Worm (Caenorhabditis elegans) whole organism, late embryonic: Measurements from ENCODE around the gene ZK154.4.

Experiments
- C08G9.2 ChIP-seq: sonication (generic microtip); optimal IDR thresholded peaks from 2 replicates; lab custom pipeline; 2016; ENCODE audit warnings: mild to moderate bottlenecking, missing genetic modification characterization, moderate library complexity, missing compliant biosample characterization
- C38D4.7 ChIP-seq: fragments of 200-800 bp; sonication (Bioruptor generic); optimal IDR thresholded peaks from 2 replicates; lab custom pipeline; 2018; ENCODE audit warnings: mild to moderate bottlenecking, missing genetic modification characterization, moderate library complexity, missing compliant biosample characterization
- F13H6.1 ChIP-seq: sonication (generic microtip); optimal IDR thresholded peaks from 2 replicates; lab custom pipeline; 2016; ENCODE audit warnings: missing genetic modification characterization, missing compliant biosample characterization
- K02D7.2 ChIP-seq: sonication (generic microtip); optimal IDR thresholded peaks from 2 replicates; lab custom pipeline; 2017; ENCODE audit warnings: mild to moderate bottlenecking, missing genetic modification characterization, missing compliant biosample characterization
- K09A11.1 ChIP-seq: sonication (generic microtip); optimal IDR thresholded peaks from 2 replicates; lab custom pipeline; 2017; ENCODE audit warnings: antibody characterized with exemption, mild to moderate bottlenecking, missing genetic modification characterization, missing compliant biosample characterization; ENCODE audit not compliant: insufficient read depth
- T23F11.4 ChIP-seq: fragments of 200-800 bp; sonication (Bioruptor generic); optimal IDR thresholded peaks from 2 replicates; lab custom pipeline; 2018; ENCODE audit warnings: mild to moderate bottlenecking, missing genetic modification characterization, missing compliant biosample characterization
- Y22D7AL.16 ChIP-seq: sonication (generic microtip); optimal IDR thresholded peaks from 2 replicates; lab custom pipeline; 2016; ENCODE audit warnings: missing genetic modification characterization, missing compliant biosample characterization
- ceh-14 ChIP-seq: sonication (generic microtip); optimal IDR thresholded peaks from 2 replicates; lab custom pipeline; 2016; ENCODE audit warnings: missing genotype, missing genetic modification characterization, missing compliant biosample characterization
- ceh-19 ChIP-seq: fragments of 200-800 bp; sonication (Bioruptor generic); optimal IDR thresholded peaks from 2 replicates; lab custom pipeline; 2018; ENCODE audit warnings: mild to moderate bottlenecking, missing genetic modification characterization, missing compliant biosample characterization
- ceh-2 ChIP-seq: sonication (generic microtip); optimal IDR thresholded peaks from 2 replicates; lab custom pipeline; 2016; ENCODE audit warnings: missing genotype, missing genetic modification characterization, missing compliant biosample characterization
- ceh-22 ChIP-seq: sonication (generic microtip); optimal IDR thresholded peaks from 2 replicates; lab custom pipeline; 2017; ENCODE audit warnings: missing biosample characterization, missing genetic modification characterization
- ceh-24 ChIP-seq: sonication (generic microtip); optimal IDR thresholded peaks from 2 replicates; lab custom pipeline; 2016; ENCODE audit warnings: mild to moderate bottlenecking, missing genetic modification characterization, missing compliant biosample characterization
- ceh-30 ChIP-seq: fragments of 150-350 bp; optimal IDR thresholded peaks from 2 replicates; lab custom pipeline; 2014; ENCODE audit warnings: missing biosample characterization, missing genetic modification characterization
- ceh-31 ChIP-seq: sonication (generic microtip); optimal IDR thresholded peaks from 2 replicates; lab custom pipeline; 2016; ENCODE audit warnings: missing genetic modification characterization, missing compliant biosample characterization
- ceh-6 ChIP-seq: fragments of 200-800 bp; sonication (Bioruptor generic); optimal IDR thresholded peaks from 2 replicates; lab custom pipeline; 2018; ENCODE audit warnings: mild to moderate bottlenecking, missing genetic modification characterization, missing compliant biosample characterization
- che-1 ChIP-seq: sonication (generic microtip); optimal IDR thresholded peaks from 2 replicates; lab custom pipeline; 2016; ENCODE audit warnings: mild to moderate bottlenecking, missing genetic modification characterization, missing compliant biosample characterization
- elt-2 ChIP-seq: sonication (generic microtip); optimal IDR thresholded peaks from 2 replicates; lab custom pipeline; 2016; ENCODE audit warnings: missing genetic modification reagents, missing genetic modification characterization, missing compliant biosample characterization
- elt-4 ChIP-seq: sonication (generic microtip); optimal IDR thresholded peaks from 2 replicates; lab custom pipeline; 2016; ENCODE audit warnings: missing genetic modification characterization, missing compliant biosample characterization
- ets-4 ChIP-seq: sonication (generic microtip); optimal IDR thresholded peaks from 2 replicates; lab custom pipeline; 2016; ENCODE audit warnings: missing genetic modification characterization, missing compliant biosample characterization
- eyg-1 ChIP-seq: sonication (generic microtip); optimal IDR thresholded peaks from 2 replicates; lab custom pipeline; 2016; ENCODE audit warnings: missing genotype, missing genetic modification characterization, missing compliant biosample characterization
- fax-1 ChIP-seq: sonication (generic microtip); optimal IDR thresholded peaks from 2 replicates; lab custom pipeline; 2016; ENCODE audit warnings: missing genotype, missing genetic modification characterization, missing compliant biosample characterization
- fkh-10 ChIP-seq: fragments of 150-350 bp; optimal IDR thresholded peaks from 2 replicates; lab custom pipeline; 2014; ENCODE audit warnings: missing biosample characterization, missing genetic modification reagents, missing genetic modification characterization
- fkh-6 ChIP-seq: sonication (generic microtip); optimal IDR thresholded peaks from 2 replicates; lab custom pipeline; 2016; ENCODE audit warnings: missing genetic modification characterization, missing compliant biosample characterization
- hlh-8 ChIP-seq: sonication (generic microtip); optimal IDR thresholded peaks from 2 replicates; lab custom pipeline; 2016; ENCODE audit warnings: missing genotype, missing genetic modification characterization, missing compliant biosample characterization
- lim-6 ChIP-seq: sonication (generic microtip); optimal IDR thresholded peaks from 2 replicates; lab custom pipeline; 2016; ENCODE audit warnings: missing genetic modification characterization, missing compliant biosample characterization
- lin-11 ChIP-seq: fragments of 200-800 bp; sonication (Bioruptor generic); optimal IDR thresholded peaks from 2 replicates; lab custom pipeline; 2018; ENCODE audit warnings: mild to moderate bottlenecking, missing genetic modification characterization, missing compliant biosample characterization
- nfya-1 ChIP-seq: sonication (generic microtip); optimal IDR thresholded peaks from 2 replicates; lab custom pipeline; 2017; ENCODE audit warnings: missing genetic modification characterization, mild to moderate bottlenecking, missing compliant biosample characterization, antibody characterized with exemption, moderate library complexity
- nhr-11 ChIP-seq: fragments of 150-350 bp; optimal IDR thresholded peaks from 2 replicates; lab custom pipeline; 2014; ENCODE audit warnings: missing biosample characterization, missing genetic modification characterization
- nhr-232 ChIP-seq: sonication (generic microtip); optimal IDR thresholded peaks from 2 replicates; lab custom pipeline; 2016; ENCODE audit warnings: missing genetic modification characterization, missing compliant biosample characterization
- odd-2 ChIP-seq: sonication (generic microtip); optimal IDR thresholded peaks from 2 replicates; lab custom pipeline; 2017; ENCODE audit warnings: antibody characterized with exemption, mild to moderate bottlenecking, missing genetic modification characterization, missing compliant biosample characterization
- pag-3 ChIP-seq: sonication (generic microtip); optimal IDR thresholded peaks from 2 replicates; lab custom pipeline; 2016; ENCODE audit warnings: missing compliant biosample characterization, missing genetic modification characterization, borderline replicate concordance
- pha-2 ChIP-seq: sonication (generic microtip); optimal IDR thresholded peaks from 2 replicates; lab custom pipeline; 2017; ENCODE audit warnings: mild to moderate bottlenecking, missing genetic modification characterization, missing compliant biosample characterization
- pqm-1 ChIP-seq: sonication (generic microtip); optimal IDR thresholded peaks from 2 replicates; lab custom pipeline; 2016; ENCODE audit warnings: missing genetic modification characterization, missing compliant biosample characterization
- pros-1 ChIP-seq: fragments of 150-350 bp; optimal IDR thresholded peaks from 2 replicates; lab custom pipeline; 2014; ENCODE audit warnings: missing biosample characterization, missing genetic modification reagents, missing genetic modification characterization
- ref-2 ChIP-seq: sonication (generic microtip); optimal IDR thresholded peaks from 2 replicates; lab custom pipeline; 2016; ENCODE audit warnings: missing genetic modification characterization, missing compliant biosample characterization
- rnt-1 ChIP-seq: sonication (generic microtip); optimal IDR thresholded peaks from 2 replicates; lab custom pipeline; 2016; ENCODE audit warnings: missing genetic modification characterization, missing compliant biosample characterization
- sdc-2 ChIP-seq: sonication (generic microtip); optimal IDR thresholded peaks from 2 replicates; lab custom pipeline; 2016; ENCODE audit warnings: missing genotype, missing genetic modification characterization, missing compliant biosample characterization
- syd-9 ChIP-seq: sonication (generic microtip); optimal IDR thresholded peaks from 2 replicates; lab custom pipeline; 2016; ENCODE audit warnings: mild to moderate bottlenecking, missing genetic modification characterization, moderate library complexity, missing compliant biosample characterization
- tbx-2 ChIP-seq: sonication (generic microtip); optimal IDR thresholded peaks from 2 replicates; lab custom pipeline; 2016; ENCODE audit warnings: missing genetic modification characterization, missing compliant biosample characterization
- tbx-7 ChIP-seq: sonication (generic microtip); optimal IDR thresholded peaks from 2 replicates; lab custom pipeline; 2016; ENCODE audit warnings: missing genotype, missing genetic modification characterization, missing compliant biosample characterization
- unc-42 ChIP-seq: sonication (generic microtip); optimal IDR thresholded peaks from 2 replicates; lab custom pipeline; 2016; ENCODE audit warnings: missing genotype, missing genetic modification characterization, missing compliant biosample characterization
- unc-86 ChIP-seq: sonication (generic microtip); optimal IDR thresholded peaks from 2 replicates; lab custom pipeline; 2016; ENCODE audit warnings: missing genetic modification characterization, missing compliant biosample characterization
- zip-5 ChIP-seq: sonication (generic microtip); optimal IDR thresholded peaks from 2 replicates; lab custom pipeline; 2016; ENCODE audit warnings: missing genetic modification characterization, missing compliant biosample characterization
- ztf-16 ChIP-seq: sonication (generic microtip); optimal IDR thresholded peaks from 2 replicates; lab custom pipeline; 2017; ENCODE audit warnings: missing genetic modification characterization, missing compliant biosample characterization

The ZK154.4 gene

DNA sequence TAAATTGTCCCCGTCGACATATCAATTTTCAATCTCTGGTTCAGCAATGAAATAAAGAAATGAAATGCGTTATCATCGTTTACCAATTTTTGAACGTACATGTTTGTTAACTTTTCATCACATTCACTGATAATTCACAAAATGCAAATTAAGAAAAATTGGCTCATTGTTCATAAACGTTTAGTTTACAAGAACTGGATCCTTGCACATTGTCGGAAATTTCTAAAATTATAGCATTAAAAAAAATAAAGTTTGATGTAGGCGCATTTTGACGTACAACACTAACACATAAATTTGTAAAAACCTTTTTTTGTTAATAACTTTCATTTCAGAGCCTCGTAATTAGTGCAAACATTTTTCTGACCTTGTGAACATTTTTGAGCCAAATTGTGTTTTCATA, 17.5 kb upstream of the ZK154.4 start, which contains the start of gene gpx-7:
gpx-7 (minus strand) TSS at position 101 of the 400 bp plus-strand sequence.
- TF ChIP-seq ceh-30 (tag; lab: Kevin White, UChicago) (no peak), nfya-1 (tag; lab: Kevin White, UChicago) (no peak), K02D7.2 (tag; lab: Kevin White, UChicago) (no peak), fkh-6 (tag; lab: Kevin White, UChicago) (no peak), pros-1 (tag; lab: Kevin White, UChicago) (no peak), pqm-1 (tag; lab: Kevin White, UChicago) (no peak), unc-86 (no peak), pha-2 (no peak), unc-42 (tag; lab: Kevin White, UChicago) (no peak), tbx-7 (tag; lab: Kevin White, UChicago) (no peak), eyg-1 (tag; lab: Kevin White, UChicago) (no peak)

DNA sequence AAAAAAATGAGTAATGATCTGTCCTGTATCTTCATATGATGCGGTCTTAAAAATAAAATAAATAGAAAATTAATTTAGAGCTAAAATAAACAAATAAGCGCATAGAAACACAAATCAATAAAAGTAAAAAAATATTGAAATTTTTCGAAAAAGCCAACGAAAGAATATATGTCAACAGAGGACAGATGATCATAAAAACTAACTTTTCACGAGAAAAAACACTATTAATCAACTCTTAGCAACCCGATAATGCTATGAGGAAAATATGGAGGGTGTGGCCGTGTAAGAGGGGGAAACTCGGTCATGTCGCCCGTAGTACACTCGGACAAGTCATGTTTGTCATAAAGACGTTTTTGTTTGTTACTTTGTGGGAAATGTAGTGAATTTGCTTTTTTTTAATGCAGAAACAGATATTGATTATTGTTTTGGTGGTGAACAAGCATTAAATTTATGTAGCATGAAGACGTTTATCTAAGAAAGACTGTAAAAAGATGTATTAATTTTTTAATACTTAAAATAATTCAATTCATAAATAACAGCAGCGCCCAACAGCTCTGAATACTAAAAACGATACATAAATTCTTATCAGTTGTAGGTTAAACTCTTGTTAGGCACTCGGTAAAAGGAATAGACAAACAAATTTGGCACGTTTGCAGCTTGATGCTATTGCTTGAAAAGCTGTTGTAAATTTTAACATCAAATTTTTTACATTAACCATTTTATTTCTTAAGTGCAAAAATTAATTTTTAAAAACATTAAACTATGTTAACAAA, 16.2 kb upstream of the ZK154.4 start, which contains the start of gene adm-4:
adm-4 (minus strand) TSS at position 51 of the 773 bp plus-strand sequence.
- TF ChIP-seq ceh-22 (no peak), rnt-1 (peak; percentile 23), odd-2 (tag; lab: Kevin White, UChicago) (no peak), tbx-7 (tag; lab: Kevin White, UChicago) (peak; percentile 66), F13H6.1 (tag; lab: Kevin White, UChicago) (no peak), ref-2 (tag; lab: Kevin White, UChicago) (peak; percentile 50), unc-42 (tag; lab: Kevin White, UChicago) (peak; percentile 21), lim-6 (tag; lab: Kevin White, UChicago) (peak; percentile 24), ceh-2 (tag; lab: Kevin White, UChicago) (peak; percentile 79), nhr-11 (tag; lab: Kevin White, UChicago) (no peak), zip-5 (tag; lab: Kevin White, UChicago) (peak; percentile 62), K09A11.1 (tag; lab: Kevin White, UChicago) (no peak), ceh-31 (peak; percentile 86), nfya-1 (tag; lab: Kevin White, UChicago) (no peak), hlh-8 (peak; percentile 48), elt-4 (no peak), elt-2 (peak; percentile 49), T23F11.4 (GFP tag; lab: Kevin White, UChicago) (no peak), eyg-1 (tag; lab: Kevin White, UChicago) (no peak), C08G9.2 (tag; lab: Kevin White, UChicago) (peak; percentile 88), lin-11 (no peak), ets-4 (tag; lab: Kevin White, UChicago) (peak; percentile 79), fax-1 (tag; lab: Kevin White, UChicago) (peak; percentile 16), tbx-2 (peak; percentile 85)

ce11 chrX:7794306-7794743, 12.1 kb upstream of the ZK154.4 start:
- TF ChIP-seq ref-2 (tag; lab: Kevin White, UChicago) (peak; percentile 32), C08G9.2 (tag; lab: Kevin White, UChicago) (no peak), fkh-10 (GFP tag; lab: Kevin White, UChicago) (no peak), sdc-2 (tag; lab: Kevin White, UChicago) (no peak), syd-9 (tag; lab: Kevin White, UChicago) (no peak), ceh-24 (tag; lab: Kevin White, UChicago) (no peak), nhr-232 (tag; lab: Kevin White, UChicago) (peak; percentile 12), K02D7.2 (tag; lab: Kevin White, UChicago) (peak; percentile 45), Y22D7AL.16 (tag; lab: Kevin White, UChicago) (peak; percentile 23), C38D4.7 (GFP tag; lab: Kevin White, UChicago) (peak; percentile 30), tbx-7 (tag; lab: Kevin White, UChicago) (no peak), rnt-1 (no peak), unc-86 (no peak), che-1 (peak; percentile 38), hlh-8 (no peak), lin-11 (peak; percentile 39), ceh-14 (tag; lab: Kevin White, UChicago) (no peak), T23F11.4 (GFP tag; lab: Kevin White, UChicago) (no peak), ceh-2 (tag; lab: Kevin White, UChicago) (peak; percentile 15), ceh-6 (GFP tag; lab: Kevin White, UChicago) (peak; percentile 59), ztf-16 (tag; lab: Kevin White, UChicago) (peak; percentile 7), zip-5 (tag; lab: Kevin White, UChicago) (peak; percentile 6), pag-3 (tag; lab: Kevin White, UChicago) (no peak), nfya-1 (tag; lab: Kevin White, UChicago) (no peak), ets-4 (tag; lab: Kevin White, UChicago) (no peak), ceh-19 (peak; percentile 16)
